Worm (Caenorhabditis elegans): ENCODE data around the gene daao-1.

daao-1 gene

ce11 chrIV:2658733-2659132 is 44.7 kb downstream of the daao-1 start (continued):
- TF ChIP-seq pax-3 (tag; optimal IDR thresholded peaks at IDR 0.05), result no peak
- TF ChIP-seq fkh-10 (GFP tag; optimal IDR thresholded peaks at IDR 0.05), result no peak
- no peak for TF ChIP-seq nhr-47 (tag; optimal IDR thresholded peaks at IDR 0.05)
- no peak for TF ChIP-seq fkh-4 (tag; optimal IDR thresholded peaks at IDR 0.05; ENCODE audit: borderline replicate concordance)

- peak; percentile 72 for TF ChIP-seq fkh-10 (GFP tag; optimal IDR thresholded peaks at IDR 0.05)
- no peak for TF ChIP-seq elt-3 (tag; optimal IDR thresholded peaks at IDR 0.05)
- no peak for TF ChIP-seq swsn-7 (tag; optimal IDR thresholded peaks at IDR 0.05)
- TF ChIP-seq mep-1 (tag; optimal IDR thresholded peaks at IDR 0.05), result no peak
- TF ChIP-seq nhr-237 (tag; optimal IDR thresholded peaks at IDR 0.05), result no peak
- TF ChIP-seq efl-1 (optimal IDR thresholded peaks at IDR 0.05), result peak; percentile 6 to 20
- peak; percentile 3 to 88 for TF ChIP-seq efl-1 (GFP tag; optimal IDR thresholded peaks at IDR 0.05 in 1 of 2)
- no peak for TF ChIP-seq tbx-2 (tag; optimal IDR thresholded peaks at IDR 0.05)
- TF ChIP-seq nhr-71 (tag; optimal IDR thresholded peaks at IDR 0.05), result peak; percentile 35
- no peak for TF ChIP-seq lin-39 (tag; optimal IDR thresholded peaks at IDR 0.05)
- no peak for TF ChIP-seq nhr-19 (GFP tag; conservative IDR thresholded peaks at IDR 0.05)
- TF ChIP-seq egl-13 (tag; optimal IDR thresholded peaks at IDR 0.05), result no peak
- TF ChIP-seq pqm-1 (tag; optimal IDR thresholded peaks at IDR 0.05), result no peak
- TF ChIP-seq nhr-12 (tag; optimal IDR thresholded peaks at IDR 0.05), result no peak
- TF ChIP-seq efl-3 (GFP tag; optimal IDR thresholded peaks at IDR 0.05), result no peak
- no peak for TF ChIP-seq ceh-8 (GFP tag; optimal IDR thresholded peaks at IDR 0.05)
- no peak for TF ChIP-seq ceh-63 (GFP tag; optimal IDR thresholded peaks at IDR 0.05)
- TF ChIP-seq pax-3 (tag; optimal IDR thresholded peaks at IDR 0.05), result no peak
- no peak for TF ChIP-seq nhr-20 (tag; optimal IDR thresholded peaks at IDR 0.05)
- TF ChIP-seq snpc-4 (tag; optimal IDR thresholded peaks at IDR 0.05), result no peak
- TF ChIP-seq alr-1 (tag; optimal IDR thresholded peaks at IDR 0.05; ENCODE audit: borderline replicate concordance), result no peak
- TF ChIP-seq nhr-47 (tag; optimal IDR thresholded peaks at IDR 0.05), result peak; percentile 40
- TF ChIP-seq rnt-1 (tag; optimal IDR thresholded peaks at IDR 0.05), result peak; percentile 26
- no peak for TF ChIP-seq sptf-1 (tag; optimal IDR thresholded peaks at IDR 0.05)
- peak; percentile 15 for TF ChIP-seq nhr-85 (tag)
- TF ChIP-seq ceh-88 (GFP tag; IDR thresholded peaks at IDR 0.05), result no peak
- TF ChIP-seq nhr-77 (tag; optimal IDR thresholded peaks at IDR 0.05), result no peak
- TF ChIP-seq aly-2 (tag; optimal IDR thresholded peaks at IDR 0.05), result no peak
- peak; percentile 83 for TF ChIP-seq lin-14 (GFP tag; optimal IDR thresholded peaks at IDR 0.05)
- peak; percentile 57 for TF ChIP-seq dsc-1 (tag; optimal IDR thresholded peaks at IDR 0.05)
- no peak for TF ChIP-seq aha-1 (tag; optimal IDR thresholded peaks at IDR 0.05)
- TF ChIP-seq fkh-4 (tag; optimal IDR thresholded peaks at IDR 0.05; ENCODE audit: borderline replicate concordance), result no peak
- TF ChIP-seq dpl-1 (GFP tag; optimal IDR thresholded peaks at IDR 0.05), result peak in 2 of 3 experiments; percentile 9 to 25
- TF ChIP-seq skn-1 (tag; optimal IDR thresholded peaks at IDR 0.05), result no peak
- TF ChIP-seq ceh-82 (tag; optimal IDR thresholded peaks at IDR 0.05), result peak in 1 of 3 experiments; percentile 55
- TF ChIP-seq vab-15 (tag; optimal IDR thresholded peaks at IDR 0.05), result no peak
- TF ChIP-seq ceh-90 (tag; optimal IDR thresholded peaks at IDR 0.05), result no peak
- TF ChIP-seq grh-1 (GFP tag; IDR thresholded peaks at IDR 0.05), result no peak
- peak; percentile 12 for TF ChIP-seq isw-1 (GFP tag; IDR thresholded peaks at IDR 0.05)
- no peak for TF ChIP-seq ztf-4 (tag; optimal IDR thresholded peaks at IDR 0.05)
- TF ChIP-seq xbp-1 (tag; optimal IDR thresholded peaks at IDR 0.05), result no peak
- no peak for TF ChIP-seq unc-62 (GFP tag; optimal IDR thresholded peaks at IDR 0.05)
- peak; percentile 15 for TF ChIP-seq unc-86 (tag; optimal IDR thresholded peaks at IDR 0.05)
- no peak for TF ChIP-seq blmp-1 (tag; optimal IDR thresholded peaks at IDR 0.05)
- no peak for TF ChIP-seq mef-2 (tag; optimal IDR thresholded peaks at IDR 0.05)
- TF ChIP-seq snu-23 (GFP tag; optimal IDR thresholded peaks at IDR 0.05), result no peak
- TF ChIP-seq unc-130 (tag; optimal IDR thresholded peaks at IDR 0.05), result no peak
- TF ChIP-seq fkh-8 (tag; optimal IDR thresholded peaks at IDR 0.05), result peak; percentile 6
- TF ChIP-seq fos-1 (tag; optimal IDR thresholded peaks at IDR 0.05), result no peak
Measured at ce11 chrIV:2663953-2664900, 50.2 kb downstream of the daao-1 start, which contains the start of gene Y69A2AR.31. TSS of gene Y69A2AR.31 (minus strand) at chrIV:2664003.
